Worm (Caenorhabditis elegans) whole organism, late embryonic: ENCODE results near the gene inx-9.

Experiments
- F13H6.1 ChIP-seq: sonication (generic microtip); optimal IDR thresholded peaks from 2 replicates; lab custom pipeline; 2016; ENCODE audit warnings: missing genetic modification characterization, missing compliant biosample characterization
- K02D7.2 ChIP-seq: sonication (generic microtip); optimal IDR thresholded peaks from 2 replicates; lab custom pipeline; 2017; ENCODE audit warnings: mild to moderate bottlenecking, missing genetic modification characterization, missing compliant biosample characterization
- K09A11.1 ChIP-seq: sonication (generic microtip); optimal IDR thresholded peaks from 2 replicates; lab custom pipeline; 2017; ENCODE audit warnings: antibody characterized with exemption, mild to moderate bottlenecking, missing genetic modification characterization, missing compliant biosample characterization; ENCODE audit not compliant: insufficient read depth
- Y22D7AL.16 ChIP-seq: sonication (generic microtip); optimal IDR thresholded peaks from 2 replicates; lab custom pipeline; 2016; ENCODE audit warnings: missing genetic modification characterization, missing compliant biosample characterization
- ahr-1 ChIP-seq: sonication (generic microtip); optimal IDR thresholded peaks from 2 replicates; lab custom pipeline; 2016; ENCODE audit warnings: missing genetic modification characterization, missing compliant biosample characterization
- ama-1 ChIP-seq: fragments of 150-350 bp; optimal IDR thresholded peaks from 2 replicates; lab custom pipeline; 2014
- ceh-18 ChIP-seq: sonication (generic microtip); optimal IDR thresholded peaks from 2 replicates; lab custom pipeline; 2016; ENCODE audit warnings: missing genetic modification characterization, missing compliant biosample characterization
- ceh-19 ChIP-seq: fragments of 200-800 bp; sonication (Bioruptor generic); optimal IDR thresholded peaks from 2 replicates; lab custom pipeline; 2018; ENCODE audit warnings: mild to moderate bottlenecking, missing genetic modification characterization, missing compliant biosample characterization
- ceh-24 ChIP-seq: sonication (generic microtip); optimal IDR thresholded peaks from 2 replicates; lab custom pipeline; 2016; ENCODE audit warnings: mild to moderate bottlenecking, missing genetic modification characterization, missing compliant biosample characterization
- ceh-30 ChIP-seq: fragments of 150-350 bp; optimal IDR thresholded peaks from 2 replicates; lab custom pipeline; 2014; ENCODE audit warnings: missing biosample characterization, missing genetic modification characterization
- ceh-31 ChIP-seq: sonication (generic microtip); optimal IDR thresholded peaks from 2 replicates; lab custom pipeline; 2016; ENCODE audit warnings: missing genetic modification characterization, missing compliant biosample characterization
- ceh-34 ChIP-seq: sonication (generic microtip); optimal IDR thresholded peaks from 2 replicates; lab custom pipeline; 2016; ENCODE audit warnings: mild to moderate bottlenecking, missing genetic modification characterization, missing compliant biosample characterization
- ceh-48 ChIP-seq: sonication (generic microtip); optimal IDR thresholded peaks from 2 replicates; lab custom pipeline; 2016; ENCODE audit warnings: missing genetic modification characterization, inconsistent platforms, missing compliant biosample characterization
- ceh-6 ChIP-seq: fragments of 200-800 bp; sonication (Bioruptor generic); optimal IDR thresholded peaks from 2 replicates; lab custom pipeline; 2018; ENCODE audit warnings: mild to moderate bottlenecking, missing genetic modification characterization, missing compliant biosample characterization
- che-1 ChIP-seq: sonication (generic microtip); optimal IDR thresholded peaks from 2 replicates; lab custom pipeline; 2016; ENCODE audit warnings: mild to moderate bottlenecking, missing genetic modification characterization, missing compliant biosample characterization
- dmd-4 ChIP-seq: sonication (generic microtip); optimal IDR thresholded peaks from 2 replicates; lab custom pipeline; 2016; ENCODE audit warnings: borderline replicate concordance, missing genetic modification characterization, missing compliant biosample characterization
- dve-1 ChIP-seq: sonication (generic microtip); optimal IDR thresholded peaks from 2 replicates; lab custom pipeline; 2017; ENCODE audit warnings: antibody characterized with exemption, mild to moderate bottlenecking, missing genetic modification characterization, missing compliant biosample characterization
- ets-4 ChIP-seq: sonication (generic microtip); optimal IDR thresholded peaks from 2 replicates; lab custom pipeline; 2016; ENCODE audit warnings: missing genetic modification characterization, missing compliant biosample characterization
- eyg-1 ChIP-seq: sonication (generic microtip); optimal IDR thresholded peaks from 2 replicates; lab custom pipeline; 2016; ENCODE audit warnings: missing genotype, missing genetic modification characterization, missing compliant biosample characterization
- fkh-10 ChIP-seq: fragments of 150-350 bp; optimal IDR thresholded peaks from 2 replicates; lab custom pipeline; 2014; ENCODE audit warnings: missing biosample characterization, missing genetic modification reagents, missing genetic modification characterization
- gmeb-2 ChIP-seq: sonication (generic microtip); optimal IDR thresholded peaks from 2 replicates; lab custom pipeline; 2016; ENCODE audit warnings: missing genetic modification characterization, inconsistent platforms, missing compliant biosample characterization
- hlh-13 ChIP-seq: fragments of 200-800 bp; sonication (Bioruptor generic); optimal IDR thresholded peaks from 2 replicates; lab custom pipeline; 2018; ENCODE audit warnings: mild to moderate bottlenecking, missing genetic modification characterization, missing compliant biosample characterization
- hlh-30 ChIP-seq: sonication (generic microtip); optimal IDR thresholded peaks from 2 replicates; lab custom pipeline; 2017; ENCODE audit warnings: antibody characterized with exemption, missing genetic modification characterization, missing compliant biosample characterization; ENCODE audit not compliant: insufficient read depth
- hlh-6 ChIP-seq: sonication (generic microtip); optimal IDR thresholded peaks from 2 replicates; lab custom pipeline; 2016; ENCODE audit warnings: missing genotype, missing genetic modification characterization, missing compliant biosample characterization
- hlh-8 ChIP-seq: sonication (generic microtip); optimal IDR thresholded peaks from 2 replicates; lab custom pipeline; 2016; ENCODE audit warnings: missing genotype, missing genetic modification characterization, missing compliant biosample characterization
- lim-6 ChIP-seq: sonication (generic microtip); optimal IDR thresholded peaks from 2 replicates; lab custom pipeline; 2016; ENCODE audit warnings: missing genetic modification characterization, missing compliant biosample characterization
- mec-3 ChIP-seq: sonication (generic microtip); optimal IDR thresholded peaks from 2 replicates; lab custom pipeline; 2016; ENCODE audit warnings: borderline replicate concordance, missing genetic modification characterization, missing compliant biosample characterization
- nfya-1 ChIP-seq: sonication (generic microtip); optimal IDR thresholded peaks from 2 replicates; lab custom pipeline; 2017; ENCODE audit warnings: missing genetic modification characterization, mild to moderate bottlenecking, missing compliant biosample characterization, antibody characterized with exemption, moderate library complexity
- nhr-11 ChIP-seq: fragments of 150-350 bp; optimal IDR thresholded peaks from 2 replicates; lab custom pipeline; 2014; ENCODE audit warnings: missing biosample characterization, missing genetic modification characterization
- npax-4 ChIP-seq: sonication (generic microtip); optimal IDR thresholded peaks from 2 replicates; lab custom pipeline; 2016; ENCODE audit warnings: missing genetic modification characterization, missing compliant biosample characterization
- odd-2 ChIP-seq: sonication (generic microtip); optimal IDR thresholded peaks from 2 replicates; lab custom pipeline; 2017; ENCODE audit warnings: antibody characterized with exemption, mild to moderate bottlenecking, missing genetic modification characterization, missing compliant biosample characterization
- pag-3 ChIP-seq: sonication (generic microtip); optimal IDR thresholded peaks from 2 replicates; lab custom pipeline; 2016; ENCODE audit warnings: missing compliant biosample characterization, missing genetic modification characterization, borderline replicate concordance
- pat-9 ChIP-seq: fragments of 200-800 bp; sonication (Bioruptor generic); optimal IDR thresholded peaks from 2 replicates; lab custom pipeline; 2018; ENCODE audit warnings: mild to moderate bottlenecking, missing genetic modification characterization, moderate library complexity, missing compliant biosample characterization
- pax-1 ChIP-seq: fragments of 150-350 bp; optimal IDR thresholded peaks from 2 replicates; lab custom pipeline; 2014; ENCODE audit warnings: missing biosample characterization, missing genetic modification characterization
- pha-2 ChIP-seq: sonication (generic microtip); optimal IDR thresholded peaks from 2 replicates; lab custom pipeline; 2017; ENCODE audit warnings: mild to moderate bottlenecking, missing genetic modification characterization, missing compliant biosample characterization
- pha-4 ChIP-seq: fragments of 150-350 bp; optimal IDR thresholded peaks from 2 replicates; lab custom pipeline; 2018; ENCODE audit warnings: missing biosample characterization, missing genetic modification reagents, missing genetic modification characterization
- ref-2 ChIP-seq: sonication (generic microtip); optimal IDR thresholded peaks from 2 replicates; lab custom pipeline; 2016; ENCODE audit warnings: missing genetic modification characterization, missing compliant biosample characterization
- sdc-2 ChIP-seq: sonication (generic microtip); optimal IDR thresholded peaks from 2 replicates; lab custom pipeline; 2016; ENCODE audit warnings: missing genotype, missing genetic modification characterization, missing compliant biosample characterization
- sox-4 ChIP-seq: sonication (generic microtip); optimal IDR thresholded peaks from 2 replicates; lab custom pipeline; 2017; ENCODE audit warnings: mild to moderate bottlenecking, missing genetic modification characterization, inconsistent platforms, missing compliant biosample characterization
- syd-9 ChIP-seq: sonication (generic microtip); optimal IDR thresholded peaks from 2 replicates; lab custom pipeline; 2016; ENCODE audit warnings: mild to moderate bottlenecking, missing genetic modification characterization, moderate library complexity, missing compliant biosample characterization
- tbx-2 ChIP-seq: sonication (generic microtip); optimal IDR thresholded peaks from 2 replicates; lab custom pipeline; 2016; ENCODE audit warnings: missing genetic modification characterization, missing compliant biosample characterization
- tbx-7 ChIP-seq: sonication (generic microtip); optimal IDR thresholded peaks from 2 replicates; lab custom pipeline; 2016; ENCODE audit warnings: missing genotype, missing genetic modification characterization, missing compliant biosample characterization
- zip-5 ChIP-seq: sonication (generic microtip); optimal IDR thresholded peaks from 2 replicates; lab custom pipeline; 2016; ENCODE audit warnings: missing genetic modification characterization, missing compliant biosample characterization

inx-9 gene

DNA sequence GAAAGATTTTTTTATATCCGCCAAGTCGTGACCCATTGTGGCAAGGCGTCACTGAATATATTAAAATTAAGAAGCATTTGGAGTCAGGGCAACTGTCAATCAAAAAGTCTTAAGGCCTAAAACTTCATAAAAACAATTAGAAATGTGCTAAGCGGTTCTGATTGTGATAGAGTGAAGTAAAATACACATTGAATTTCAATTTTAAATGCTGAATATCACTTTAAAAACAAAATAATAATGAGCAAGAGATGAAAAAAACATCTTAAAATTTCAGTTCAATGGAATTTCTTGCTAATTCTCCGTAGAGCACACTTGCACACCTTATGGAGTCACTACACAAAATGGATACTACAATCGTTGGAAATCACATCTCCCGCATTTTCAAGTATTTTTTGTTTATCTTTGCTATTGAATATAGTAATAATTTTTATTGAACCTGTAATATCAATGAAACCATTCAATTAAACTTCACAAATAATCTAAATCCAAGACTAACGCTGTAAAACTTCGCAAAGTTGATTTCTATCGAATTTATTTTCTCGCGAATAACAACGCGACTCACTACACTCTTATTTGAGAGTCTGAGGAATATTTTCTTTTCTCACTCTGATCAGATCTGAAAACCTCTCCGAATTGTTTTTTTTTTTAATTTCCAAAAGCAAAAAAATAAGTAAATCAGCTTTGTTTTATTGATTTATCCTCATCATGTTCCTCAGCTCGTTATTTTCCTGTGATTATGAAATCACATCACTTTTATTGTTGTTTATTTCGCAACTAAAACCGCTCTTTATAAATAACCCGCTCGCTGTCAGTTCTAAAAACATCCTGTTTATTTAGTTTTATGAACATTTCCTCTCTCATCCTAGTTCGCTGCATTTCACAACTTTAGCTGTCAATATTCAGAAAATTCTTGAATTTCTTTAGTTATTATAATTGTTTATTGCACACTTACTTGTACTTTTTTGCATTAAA, 40.4 kb upstream of the inx-9 start, which contains the start of gene mars-1 (continued):
- TF ChIP-seq mec-3 (tag; lab: Kevin White, UChicago) (peak; percentile 49), pag-3 (tag; lab: Kevin White, UChicago) (no peak), ceh-34 (tag; lab: Kevin White, UChicago) (peak; percentile 76), pha-4 (tag; lab: Kevin White, UChicago) (no peak), sdc-2 (no peak), ama-1 (lab: Kevin White, UChicago) (no peak), dve-1 (no peak), nfya-1 (tag; lab: Kevin White, UChicago) (no peak), ceh-6 (GFP tag; lab: Kevin White, UChicago) (no peak), ceh-30 (tag; lab: Kevin White, UChicago) (no peak), ceh-31 (peak; percentile 94), ceh-19 (peak; percentile 21), gmeb-2 (no peak), tbx-7 (peak; percentile 79), nhr-11 (tag; lab: Kevin White, UChicago) (no peak), fkh-10 (GFP tag; lab: Kevin White, UChicago) (no peak), K02D7.2 (tag; lab: Kevin White, UChicago) (no peak), hlh-8 (tag; lab: Kevin White, UChicago) (peak; percentile 51), che-1 (tag; lab: Kevin White, UChicago) (no peak), ets-4 (peak; percentile 90), hlh-6 (tag; lab: Kevin White, UChicago) (no peak), tbx-2 (peak; percentile 80), ceh-24 (tag; lab: Kevin White, UChicago) (no peak), lim-6 (peak; percentile 54), ceh-48 (tag; lab: Kevin White, UChicago) (no peak), ahr-1 (tag; lab: Kevin White, UChicago) (peak; percentile 53), odd-2 (tag; lab: Kevin White, UChicago) (no peak), npax-4 (tag; lab: Kevin White, UChicago) (no peak), sox-4 (tag; lab: Kevin White, UChicago) (no peak), syd-9 (tag; lab: Kevin White, UChicago) (peak; percentile 32), zip-5 (tag; lab: Kevin White, UChicago) (peak; percentile 93), ceh-18 (tag; lab: Kevin White, UChicago) (peak; percentile 50), pax-1 (tag; lab: Kevin White, UChicago) (no peak), F13H6.1 (tag; lab: Kevin White, UChicago) (peak; percentile 72), pat-9 (tag; lab: Kevin White, UChicago) (no peak), hlh-13 (GFP tag; lab: Kevin White, UChicago) (no peak), pha-2 (tag; lab: Kevin White, UChicago) (no peak), K09A11.1 (no peak), eyg-1 (peak; percentile 18), dmd-4 (tag; lab: Kevin White, UChicago) (no peak), ref-2 (tag; lab: Kevin White, UChicago) (peak; percentile 37)

DNA sequence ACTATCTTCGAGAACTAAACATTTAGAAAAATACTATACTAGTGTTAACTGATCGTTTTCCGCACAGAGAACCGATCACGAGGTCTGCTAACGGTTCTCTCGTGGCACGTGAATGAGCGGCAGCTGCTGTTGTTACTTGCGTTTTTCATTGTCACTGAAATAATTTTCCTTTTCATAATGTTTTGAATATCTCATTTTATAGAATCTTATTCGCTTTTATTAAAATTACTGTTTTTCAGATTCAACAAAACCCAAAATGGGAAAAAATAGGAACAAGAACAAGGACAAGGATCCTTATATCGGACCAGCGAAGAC, 39.8 kb upstream of the inx-9 start, which contains the start of gene F58B3.6:
TSS of gene F58B3.6 (plus strand) at position 240 of the 315 bp plus-strand sequence.
- peak; percentile 67 for TF ChIP-seq hlh-30
- TF ChIP-seq Y22D7AL.16 (tag; lab: Kevin White, UChicago), result no peak
